Worm (Caenorhabditis elegans): ENCODE data around the gene mcm-3.

- no peak for TF ChIP-seq unc-62 (GFP tag; optimal IDR thresholded peaks at IDR 0.05)
- no peak for TF ChIP-seq zip-8 (tag; optimal IDR thresholded peaks at IDR 0.05)
- TF ChIP-seq snpc-4 (tag; optimal IDR thresholded peaks at IDR 0.05): no peak
- TF ChIP-seq pha-4 (tag; optimal IDR thresholded peaks at IDR 0.05): no peak
- TF ChIP-seq lsy-2 (tag; optimal IDR thresholded peaks at IDR 0.05): no peak
- no peak for TF ChIP-seq sem-2 (GFP tag; optimal IDR thresholded peaks at IDR 0.05)
- no peak for TF ChIP-seq mep-1 (tag; optimal IDR thresholded peaks at IDR 0.05)
- no peak for TF ChIP-seq mls-2 (tag; optimal IDR thresholded peaks at IDR 0.05)
- no peak for TF ChIP-seq lin-32 (GFP tag; optimal IDR thresholded peaks at IDR 0.05)
- TF ChIP-seq lin-13 (tag; optimal IDR thresholded peaks at IDR 0.05): no peak
- no peak for TF ChIP-seq M03D4.4 (tag; optimal IDR thresholded peaks at IDR 0.05)
- no peak for TF ChIP-seq ceh-43 (GFP tag; optimal IDR thresholded peaks at IDR 0.05)
- no peak for TF ChIP-seq hlh-1 (tag; optimal IDR thresholded peaks at IDR 0.05)
Observed at ce11 chrV:15015799-15016198, 43.6 kb downstream of the mcm-3 start.

Data from whole organism, mixed stage, embryonic.